Worm (Caenorhabditis elegans): ENCODE measurements around the gene nep-6.

The nep-6 gene

DNA sequence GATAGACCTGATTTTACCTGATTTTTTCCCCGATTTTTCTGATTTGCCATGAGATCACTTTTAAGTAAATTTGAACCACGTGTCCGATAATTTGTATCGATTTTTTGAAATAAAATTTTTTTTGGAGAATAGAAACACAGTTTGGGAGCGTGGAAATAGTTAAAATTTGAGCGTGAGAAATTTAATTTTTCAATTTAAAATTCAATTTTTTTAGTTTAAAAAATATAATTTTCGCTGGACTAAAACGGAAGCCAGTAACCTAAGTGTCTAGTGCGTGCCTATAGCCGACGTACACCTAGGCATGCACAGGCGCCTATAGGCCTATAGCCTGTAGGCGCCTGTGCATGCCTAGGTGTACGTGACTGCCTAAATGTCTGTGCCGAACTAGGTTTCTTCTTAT lies 17.4 kb upstream of the nep-6 start, which contains the start of gene nep-9:
TSS of gene nep-9 (minus strand) at position 101 of the 400 bp plus-strand sequence.
- TF ChIP-seq lin-39 (tag; optimal IDR thresholded peaks at IDR 0.05) = no peak
- no peak for TF ChIP-seq nhr-23 (tag; optimal IDR thresholded peaks at IDR 0.05)
- no peak for TF ChIP-seq nhr-67 (tag; optimal IDR thresholded peaks at IDR 0.05)
- TF ChIP-seq egl-5 (tag; optimal IDR thresholded peaks at IDR 0.05) = no peak
- no peak for TF ChIP-seq nfya-1 (tag; optimal IDR thresholded peaks at IDR 0.05; ENCODE audit: insufficient read depth)
- TF ChIP-seq R02D3.7 (tag; optimal IDR thresholded peaks at IDR 0.05) = no peak
- TF ChIP-seq mml-1 (tag; optimal IDR thresholded peaks at IDR 0.05) = no peak
- TF ChIP-seq pqm-1 (tag; optimal IDR thresholded peaks at IDR 0.05) = no peak
- no peak for TF ChIP-seq snpc-4 (tag; optimal IDR thresholded peaks at IDR 0.05)
- TF ChIP-seq fkh-2 (tag; optimal IDR thresholded peaks at IDR 0.05) = no peak
- TF ChIP-seq daf-12 (tag; optimal IDR thresholded peaks at IDR 0.05) = no peak
- TF ChIP-seq elt-2 (tag; optimal IDR thresholded peaks at IDR 0.05) = no peak
- no peak for TF ChIP-seq egl-27 (tag; optimal IDR thresholded peaks at IDR 0.05)
- no peak for TF ChIP-seq ZK546.5 (tag; optimal IDR thresholded peaks at IDR 0.05)

DNA sequence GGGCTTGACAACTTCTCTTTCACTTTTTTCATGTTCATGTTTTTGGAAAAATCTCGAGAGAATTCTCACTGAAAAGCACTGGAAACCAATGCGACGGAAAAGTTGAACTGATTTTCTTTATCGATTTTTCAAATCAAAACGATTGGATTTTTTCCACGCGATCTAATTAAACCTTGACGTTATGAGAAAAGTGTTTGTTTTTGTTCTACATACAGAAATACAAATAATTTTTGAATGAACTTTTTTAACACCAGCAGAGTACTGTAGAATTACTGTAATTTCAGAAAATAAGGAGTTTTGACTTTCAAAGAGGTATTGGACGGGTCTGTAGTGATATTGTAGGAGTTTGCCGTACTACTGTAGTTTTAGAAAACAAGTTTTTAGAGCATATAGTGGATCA lies 13.8 kb upstream of the nep-6 start, which contains the start of gene nep-10:
TSS of gene nep-10 (minus strand) at position 101 of the 400 bp plus-strand sequence.
- no peak for TF ChIP-seq nhr-67 (tag; optimal IDR thresholded peaks at IDR 0.05)
- TF ChIP-seq lsy-12 (tag; optimal IDR thresholded peaks at IDR 0.05) = no peak
- TF ChIP-seq eor-1 (tag; optimal IDR thresholded peaks at IDR 0.05) = no peak
- no peak for TF ChIP-seq nhr-237 (tag; optimal IDR thresholded peaks at IDR 0.05)
- no peak for TF ChIP-seq R02D3.7 (tag; optimal IDR thresholded peaks at IDR 0.05)
- TF ChIP-seq elt-1 (tag; optimal IDR thresholded peaks at IDR 0.05) = no peak
- TF ChIP-seq ceh-16 (tag; optimal IDR thresholded peaks at IDR 0.05) = no peak
- TF ChIP-seq ztf-11 (tag; optimal IDR thresholded peaks at IDR 0.05) = no peak
- no peak for TF ChIP-seq unc-62 (GFP tag; optimal IDR thresholded peaks at IDR 0.05)
- TF ChIP-seq ztf-4 (tag; optimal IDR thresholded peaks at IDR 0.05) = no peak
- no peak for TF ChIP-seq lin-15B (tag; optimal IDR thresholded peaks at IDR 0.05)
- no peak for TF ChIP-seq nfya-1 (tag; optimal IDR thresholded peaks at IDR 0.05; ENCODE audit: insufficient read depth)
- TF ChIP-seq skn-1 (tag; optimal IDR thresholded peaks at IDR 0.05) = no peak
- TF ChIP-seq fos-1 (tag; optimal IDR thresholded peaks at IDR 0.05) = no peak
- no peak for TF ChIP-seq aly-2 (tag; optimal IDR thresholded peaks at IDR 0.05)
- TF ChIP-seq jun-1 (tag; optimal IDR thresholded peaks at IDR 0.05) = no peak

DNA sequence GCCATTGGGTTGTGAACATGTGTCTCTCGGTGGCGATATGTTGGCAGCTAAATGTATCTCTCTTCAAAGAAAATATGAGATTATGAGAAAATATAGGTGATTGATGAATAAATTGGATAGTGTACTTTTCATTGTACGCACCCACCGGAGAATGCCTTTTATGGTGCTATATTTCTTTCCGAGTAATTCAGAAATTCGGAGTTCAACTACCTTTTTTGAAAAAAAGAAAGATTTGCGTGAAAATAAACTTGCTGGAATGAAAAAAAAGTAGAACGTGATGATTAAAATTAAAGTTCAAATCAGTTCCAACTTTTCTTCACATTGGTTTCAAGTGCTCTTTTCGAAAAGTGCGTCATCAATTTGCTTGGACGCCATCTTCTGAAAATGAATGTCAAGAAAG lies 13.1 kb upstream of the nep-6 start, which contains the start of gene nep-8:
TSS of gene nep-8 (plus strand) at position 301 of the 400 bp plus-strand sequence.
- no peak for TF ChIP-seq nhr-12 (tag; optimal IDR thresholded peaks at IDR 0.05)
- TF ChIP-seq ama-1 (optimal IDR thresholded peaks at IDR 0.05) = no peak
- TF ChIP-seq nhr-25 (tag; optimal IDR thresholded peaks at IDR 0.05) = no peak
- no peak for TF ChIP-seq ztf-4 (tag; optimal IDR thresholded peaks at IDR 0.05)
- TF ChIP-seq ZK546.5 (tag; optimal IDR thresholded peaks at IDR 0.05) = no peak
- no peak for TF ChIP-seq hmg-11 (tag; optimal IDR thresholded peaks at IDR 0.05)
- TF ChIP-seq unc-39 (tag; optimal IDR thresholded peaks at IDR 0.05) = no peak

DNA sequence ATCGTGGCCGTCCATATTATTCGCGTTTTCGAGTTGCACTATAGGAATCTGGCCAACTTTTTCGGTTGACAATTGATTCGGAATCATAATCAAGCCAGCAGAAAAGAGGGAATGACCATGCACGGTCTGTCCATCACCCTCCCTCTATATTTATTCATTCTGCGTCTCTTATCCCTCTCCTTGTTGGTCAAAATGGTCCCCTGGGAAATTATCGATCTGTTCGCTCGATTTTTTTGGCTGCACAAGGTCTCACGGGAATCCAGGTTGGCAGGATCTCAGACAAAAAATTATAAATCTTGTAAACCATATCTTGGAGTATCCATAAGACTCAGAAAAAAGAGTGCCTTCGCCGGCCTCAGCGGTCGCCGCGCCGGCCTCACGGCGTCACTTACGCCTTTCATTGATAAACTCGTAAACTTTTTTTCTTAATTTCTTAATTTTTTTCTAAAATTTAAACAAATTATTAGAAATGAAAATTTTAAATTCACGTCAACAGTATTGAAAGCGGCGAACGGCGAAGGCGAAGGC lies 2.2 kb upstream of the nep-6 start, which contains the start of the genes F18A12.7 and F18A12.2:
TSS of gene F18A12.7 (minus strand) at position 101 of the 528 bp plus-strand sequence.
TSS of gene F18A12.2 (plus strand) at position 478 of the 528 bp plus-strand sequence.
- TF ChIP-seq zag-1 (tag; optimal IDR thresholded peaks at IDR 0.05) (no peak), nhr-76 (tag; optimal IDR thresholded peaks at IDR 0.05) (no peak), nhr-25 (tag; optimal IDR thresholded peaks at IDR 0.05) (no peak), egl-5 (tag; optimal IDR thresholded peaks at IDR 0.05) (no peak), nhr-11 (tag; optimal IDR thresholded peaks at IDR 0.05) (no peak), pqm-1 (tag; optimal IDR thresholded peaks at IDR 0.05) (no peak), fos-1 (tag; optimal IDR thresholded peaks at IDR 0.05) (no peak), tbx-2 (tag; optimal IDR thresholded peaks at IDR 0.05) (no peak), jun-1 (tag; optimal IDR thresholded peaks at IDR 0.05) (no peak), nhr-67 (tag; optimal IDR thresholded peaks at IDR 0.05) (no peak)

DNA sequence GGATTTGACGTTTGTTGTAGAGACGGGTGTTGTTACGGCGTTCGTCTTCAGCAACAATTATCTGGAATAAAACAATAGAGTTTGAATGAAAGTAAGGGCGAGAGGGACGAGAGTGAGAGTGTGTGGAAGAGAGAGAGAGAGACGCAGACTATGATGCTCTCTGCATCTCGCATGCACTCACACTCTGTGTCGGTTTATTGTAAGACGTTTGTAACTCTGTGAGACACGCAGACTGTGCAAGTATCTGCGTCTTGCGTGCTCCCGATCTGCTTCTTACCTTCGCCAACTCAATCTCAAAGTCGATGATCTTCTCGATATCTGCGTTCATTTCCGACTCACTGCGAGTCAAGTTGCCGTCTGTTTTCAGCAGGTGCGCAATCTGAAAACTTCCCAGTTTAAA lies 6.3 kb downstream of the nep-6 start:
- TF ChIP-seq sea-2 (GFP tag; optimal IDR thresholded peaks at IDR 0.05) = no peak
- no peak for TF ChIP-seq nhr-25 (tag; optimal IDR thresholded peaks at IDR 0.05)
- TF ChIP-seq ceh-82 (tag; optimal IDR thresholded peaks at IDR 0.05) = no peak
- no peak for TF ChIP-seq aly-2 (tag; optimal IDR thresholded peaks at IDR 0.05)
- TF ChIP-seq snpc-4 (tag; optimal IDR thresholded peaks at IDR 0.05) = no peak
- TF ChIP-seq ceh-16 (tag; optimal IDR thresholded peaks at IDR 0.05) = no peak
- TF ChIP-seq mml-1 (tag; optimal IDR thresholded peaks at IDR 0.05) = no peak
- TF ChIP-seq nhr-43 (tag; optimal IDR thresholded peaks at IDR 0.05; ENCODE audit: poor library complexity, severe bottlenecking) = no peak
- TF ChIP-seq zag-1 (tag; optimal IDR thresholded peaks at IDR 0.05) = no peak
- no peak for TF ChIP-seq tbx-2 (tag; optimal IDR thresholded peaks at IDR 0.05)
- no peak for TF ChIP-seq nhr-28 (tag; optimal IDR thresholded peaks at IDR 0.05)
- TF ChIP-seq pha-4 (tag; optimal IDR thresholded peaks at IDR 0.05) = no peak
- no peak for TF ChIP-seq lsy-12 (tag; optimal IDR thresholded peaks at IDR 0.05)
- TF ChIP-seq fkh-10 (GFP tag; optimal IDR thresholded peaks at IDR 0.05) = no peak
- no peak for TF ChIP-seq nhr-11 (tag; optimal IDR thresholded peaks at IDR 0.05)
- TF ChIP-seq elt-1 (tag; optimal IDR thresholded peaks at IDR 0.05) = no peak
- no peak for TF ChIP-seq elt-2 (tag; optimal IDR thresholded peaks at IDR 0.05)
- TF ChIP-seq pqm-1 (tag; optimal IDR thresholded peaks at IDR 0.05) = no peak
